Fruit fly (Drosophila melanogaster) S2 (cell line): ENCODE results near the gene Ssu72.

Experiments used
- CG8478 ChIP-seq: fragments of >200 bp; optimal IDR thresholded peaks from 2 replicates; lab custom pipeline; 2018
- CTCF ChIP-seq, 2 experiments: fragments of >200 bp; optimal IDR thresholded peaks; 2 replicates each; lab custom pipeline; 2018

The Ssu72 gene

dm6 chrX:19690050-19690449, 25.7 kb downstream of the Ssu72 start:
- no peak for TF ChIP-seq CTCF (optimal IDR thresholded peaks at IDR 0.05; lab: Kevin White, UChicago)
- TF ChIP-seq CG8478 (lab: Kevin White, UChicago), result no peak

DNA sequence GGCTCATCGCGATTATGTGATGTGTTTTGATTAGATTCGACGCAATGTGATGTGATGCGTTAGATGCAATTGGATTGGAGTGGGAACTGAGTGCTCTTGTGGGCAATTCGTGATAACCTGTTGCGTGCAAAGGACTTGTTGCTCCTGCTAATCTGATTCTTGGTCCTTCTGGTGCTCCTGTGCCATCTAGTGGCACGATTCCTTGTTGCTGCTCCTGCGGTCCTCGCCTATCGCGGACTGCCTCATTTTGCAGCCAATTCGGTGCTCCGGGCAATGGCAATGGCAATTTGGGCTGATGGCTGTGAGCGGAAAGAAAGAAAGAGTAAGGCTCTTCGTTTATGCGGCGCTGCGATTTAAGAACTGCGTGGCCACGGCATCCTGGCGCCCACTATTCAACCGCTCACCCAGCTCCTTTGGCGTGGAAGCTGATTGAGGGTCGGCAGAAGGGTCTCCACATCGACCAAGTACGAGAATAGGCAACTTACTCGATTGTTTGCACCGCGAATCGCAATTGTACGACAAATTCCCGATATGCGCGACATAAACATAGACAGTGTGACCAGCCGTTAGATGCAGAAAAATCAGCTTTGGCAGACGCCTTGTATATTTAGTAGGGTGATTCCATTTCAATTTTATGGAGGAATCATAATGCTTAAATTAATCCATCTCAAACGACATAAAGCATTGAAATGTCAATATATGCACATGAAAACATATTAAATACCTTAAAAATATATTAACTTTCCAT, 28.8 kb downstream of the Ssu72 start, which contains the start of gene Mer:
Gene Mer (minus strand): TSS at position 550 of the 748 bp plus-strand sequence.
- TF ChIP-seq CTCF (optimal IDR thresholded peaks at IDR 0.05; lab: Kevin White, UChicago) (no peak), CG8478 (lab: Kevin White, UChicago) (no peak)

- TF ChIP-seq CTCF (optimal IDR thresholded peaks at IDR 0.05; lab: Kevin White, UChicago) (no peak), CG8478 (lab: Kevin White, UChicago) (no peak)
These were observed 30.6 kb downstream of the Ssu72 start, which contains the start of gene CG14229 for dm6 chrX:19694792-19695558. Gene CG14229 (minus strand): TSS chrX:19695250.

DNA sequence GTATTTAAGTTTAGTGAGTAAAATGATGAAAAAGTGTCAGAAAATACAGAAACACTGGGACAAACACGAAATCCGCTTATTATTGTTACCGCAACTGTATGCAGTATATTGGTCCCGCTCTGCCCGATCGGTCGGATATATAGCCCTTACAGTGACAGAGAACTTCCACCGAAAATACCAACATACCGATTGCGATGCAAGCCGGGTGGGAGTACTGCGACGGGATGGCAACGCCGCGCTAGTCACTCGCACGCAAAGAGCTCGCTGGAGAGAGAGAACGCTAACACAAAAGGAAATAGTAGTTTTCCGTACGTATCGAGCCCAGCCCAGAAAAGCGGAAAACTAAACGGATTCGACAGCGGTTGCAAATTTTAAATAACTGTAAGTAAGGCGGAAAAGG, 32.5 kb downstream of the Ssu72 start, which contains the start of gene Cdc42:
Gene Cdc42 (plus strand): TSS at position 247 of the 400 bp plus-strand sequence.
- TF ChIP-seq CG8478 (lab: Kevin White, UChicago), result no peak
- peak in 1 of 2 experiments; percentile 12 for TF ChIP-seq CTCF (optimal IDR thresholded peaks at IDR 0.05; lab: Kevin White, UChicago)

DNA sequence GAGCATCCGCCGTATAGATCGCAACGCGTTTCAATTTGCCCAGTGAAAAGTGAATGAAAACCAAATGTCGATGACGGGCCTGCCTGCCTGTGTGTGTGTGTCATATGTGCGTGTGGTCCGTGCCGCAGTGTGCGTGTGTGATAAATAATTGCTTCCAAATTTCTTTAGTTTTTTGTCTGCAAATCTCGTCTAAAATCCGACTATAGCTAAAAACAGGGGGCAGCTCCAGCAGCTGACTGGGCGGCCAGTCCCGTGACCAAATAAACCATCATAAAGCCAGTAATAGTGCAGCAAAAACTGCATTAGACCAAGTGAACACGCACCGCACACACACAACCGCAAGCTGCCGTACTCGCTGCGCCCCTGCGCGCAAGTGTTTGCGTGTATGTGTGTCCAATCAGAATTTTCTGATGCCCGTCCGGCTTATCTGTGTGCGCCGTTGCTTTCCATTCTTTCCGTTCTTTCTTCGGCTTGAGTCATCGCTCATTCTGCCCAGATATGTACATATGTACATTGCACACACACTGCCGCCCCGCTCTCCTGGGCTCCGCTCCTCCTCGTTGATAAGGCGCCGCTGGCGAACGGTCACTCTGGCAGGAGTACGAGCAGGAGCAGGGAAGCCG, 33.0 kb downstream of the Ssu72 start:
- no peak for TF ChIP-seq CTCF (optimal IDR thresholded peaks at IDR 0.05; lab: Kevin White, UChicago)
- no peak for TF ChIP-seq CG8478 (lab: Kevin White, UChicago)

DNA sequence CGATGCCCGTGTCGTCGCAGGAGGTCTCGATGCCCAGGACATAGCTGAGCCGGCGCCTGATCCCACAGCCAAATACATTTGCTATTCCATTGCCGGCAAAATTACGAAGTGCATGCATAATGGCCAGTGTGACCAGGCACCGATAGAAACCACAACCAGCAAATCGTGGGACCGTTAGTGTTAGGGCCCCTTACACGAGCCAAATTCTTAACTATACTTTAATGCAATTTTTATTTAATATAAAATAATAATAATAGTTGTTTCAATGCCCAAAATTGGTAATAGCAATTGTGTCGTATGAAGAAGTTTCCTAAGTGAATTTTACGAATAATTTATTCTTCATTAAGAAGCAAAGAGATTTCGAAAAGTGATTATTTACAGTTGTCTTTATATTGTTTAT, 37.2 kb downstream of the Ssu72 start, which contains the start of gene Tcs4:
Gene Tcs4 (minus strand): TSS at position 145 of the 400 bp plus-strand sequence.
- no peak for TF ChIP-seq CG8478 (lab: Kevin White, UChicago)

DNA sequence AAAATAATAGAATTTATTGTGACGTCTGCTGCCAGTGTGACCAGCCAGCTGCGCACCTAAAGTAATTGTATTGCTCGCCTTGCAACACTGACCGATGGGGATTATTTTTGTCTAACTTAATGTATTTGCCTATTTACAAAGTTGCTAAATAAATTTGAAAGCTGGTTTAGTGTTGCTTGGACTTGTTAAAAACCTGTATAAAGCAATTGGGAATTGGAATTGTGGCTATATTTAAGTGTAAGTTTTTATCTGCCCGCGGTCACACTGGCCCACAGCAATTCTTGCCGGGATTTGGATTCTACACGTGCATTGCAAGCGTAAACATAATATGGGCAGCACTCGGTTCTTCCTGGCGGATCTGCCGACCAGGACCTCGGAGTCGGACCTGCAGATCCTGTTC, 39.7 kb downstream of the Ssu72 start, which contains the start of the genes CG14230 and CG14232:
Gene CG14230 (plus strand): TSS at position 94 of the 400 bp plus-strand sequence.
Gene CG14232 (minus strand): TSS at position 177 of the 400 bp plus-strand sequence.
- TF ChIP-seq CG8478 (lab: Kevin White, UChicago), result no peak
- no peak for TF ChIP-seq CTCF (optimal IDR thresholded peaks at IDR 0.05; lab: Kevin White, UChicago)

dm6 chrX:19711936-19712335, 47.6 kb downstream of the Ssu72 start:
- TF ChIP-seq CG8478 (lab: Kevin White, UChicago) (no peak), CTCF (optimal IDR thresholded peaks at IDR 0.05; lab: Kevin White, UChicago) (no peak)

DNA sequence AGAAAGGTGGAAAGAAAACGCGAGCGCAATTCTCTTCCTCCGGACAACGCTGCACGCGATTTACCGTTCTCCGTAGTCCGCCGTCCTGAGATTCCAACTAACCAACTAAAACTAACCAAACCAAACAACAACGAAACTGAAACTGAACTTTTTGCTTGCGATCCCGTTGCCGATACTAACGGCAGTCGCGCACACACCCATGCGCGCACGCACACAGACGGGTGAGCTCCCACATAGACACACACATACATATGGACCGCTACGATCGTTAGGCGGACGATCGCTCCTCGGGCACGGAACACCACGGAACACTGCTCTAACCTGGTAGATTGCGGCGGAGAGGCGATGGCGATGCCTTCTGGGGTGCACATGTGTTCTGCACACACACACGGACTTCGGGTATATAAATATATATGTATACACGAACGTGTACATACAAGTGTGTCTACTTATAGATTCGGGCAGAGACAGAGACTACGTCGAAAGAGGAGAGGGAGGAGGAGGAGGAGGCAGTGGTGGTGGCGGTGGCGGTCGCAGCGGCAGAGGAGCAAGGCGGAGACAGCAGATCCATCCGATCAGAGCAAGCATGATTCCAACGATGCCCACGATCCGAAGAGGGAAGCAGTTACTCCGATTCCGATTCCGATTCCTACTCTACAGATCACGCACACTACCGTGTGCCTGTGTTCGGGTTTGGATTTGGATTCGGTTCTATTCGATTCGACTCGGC, 48.7 kb downstream of the Ssu72 start, which contains the start of gene meso18E:
Gene meso18E (minus strand): TSS at position 148 of the 730 bp plus-strand sequence.
- TF ChIP-seq CTCF (optimal IDR thresholded peaks at IDR 0.05; lab: Kevin White, UChicago) (no peak), CG8478 (lab: Kevin White, UChicago) (no peak)

- no peak for TF ChIP-seq CTCF (optimal IDR thresholded peaks at IDR 0.05; lab: Kevin White, UChicago)
- TF ChIP-seq CG8478 (lab: Kevin White, UChicago), result no peak
These were observed 50.5 kb downstream of the Ssu72 start for dm6 chrX:19714816-19715215.
